Worm (Caenorhabditis elegans) whole organism, L2 larva: Measurements from ENCODE around the gene cubn-1.

Experiments
- R02D3.7 ChIP-seq: fragments of 150-350 bp; optimal IDR thresholded peaks from 2 replicates; lab custom pipeline; 2014; ENCODE audit warnings: missing biosample characterization, missing genetic modification characterization
- dmd-4 ChIP-seq: sonication (generic microtip); optimal IDR thresholded peaks from 2 replicates; lab custom pipeline; 2017; ENCODE audit warnings: missing biosample characterization, missing genetic modification characterization
- lsy-2 ChIP-seq, 2 experiments: fragments of 150-350 bp in 1 of 2; sonication (generic microtip) in 1 of 2; optimal IDR thresholded peaks; 2 replicates each; lab custom pipeline; 2014 to 2017; ENCODE audit warnings: missing biosample characterization in 2 of 2, missing genetic modification characterization in 2 of 2
- mdl-1 ChIP-seq, 2 experiments: fragments of 150-350 bp in 1 of 2; sonication (generic microtip) in 1 of 2; optimal IDR thresholded peaks; 2 replicates each; lab custom pipeline; 2017; ENCODE audit warnings: missing biosample characterization in 2 of 2, missing genetic modification characterization in 2 of 2
- nhr-23 ChIP-seq: fragments of 150-350 bp; optimal IDR thresholded peaks from 2 replicates; lab custom pipeline; 2014; ENCODE audit warnings: missing biosample characterization, missing genetic modification reagents, missing genetic modification characterization
- nhr-77 ChIP-seq: fragments of 150-350 bp; optimal IDR thresholded peaks from 2 replicates; lab custom pipeline; 2014; ENCODE audit warnings: missing biosample characterization, missing genetic modification characterization
- skn-1 ChIP-seq: sonication (generic microtip); optimal IDR thresholded peaks from 2 replicates; lab custom pipeline; 2017; ENCODE audit warnings: missing biosample characterization, missing genetic modification characterization

- TF ChIP-seq nhr-77 (tag; lab: Kevin White, UChicago) (no peak), skn-1 (no peak), R02D3.7 (tag; lab: Kevin White, UChicago) (no peak), lsy-2 (tag; optimal IDR thresholded peaks at IDR 0.05; lab: Kevin White, UChicago) (peak in 1 of 2 experiments; percentile 59), mdl-1 (tag; optimal IDR thresholded peaks at IDR 0.05; lab: Kevin White, UChicago) (no peak), nhr-23 (tag; lab: Kevin White, UChicago) (no peak), dmd-4 (tag; lab: Kevin White, UChicago) (no peak)
Observed at ce11 chrV:12649636-12650035, 38.5 kb downstream of the cubn-1 start, which contains the start of gene lin-25.
